Worm (Caenorhabditis elegans) whole organism, young adult: ENCODE measurements around the gene nhr-18.

ENCODE experiments used
- Y67H2A.10 ChIP-seq: fragments of 200-800 bp; sonication (Bioruptor generic); conservative IDR thresholded peaks from 2 replicates; pipeline ENCODE4 v1.3.6; 2022; ENCODE audit warnings: missing genetic modification reagents, missing genetic modification characterization, missing compliant biosample characterization
- aptf-2 ChIP-seq: fragments of 200-800 bp; sonication (Bioruptor generic); conservative IDR thresholded peaks from 2 replicates; pipeline ENCODE4 v1.3.6; 2022; ENCODE audit warnings: missing genetic modification reagents, missing genetic modification characterization, missing compliant biosample characterization
- nhr-120 ChIP-seq: fragments of 200-800 bp; sonication (Bioruptor generic); IDR thresholded peaks from 2 replicates; pipeline ENCODE4 v1.3.6; 2022; ENCODE audit warnings: missing genetic modification characterization, missing compliant biosample characterization
- pha-4 ChIP-seq: fragments of 150-350 bp; sonication (generic microtip); optimal IDR thresholded peaks from 2 replicates; lab custom pipeline; 2014; ENCODE audit warnings: missing biosample characterization, missing genetic modification reagents, missing genetic modification characterization
- snpc-4 ChIP-seq, 5 experiments: fragments of 150-350 bp in 1 of 5; sonication (generic microtip) in 4 of 5; optimal IDR thresholded peaks; 2 replicates each; lab custom pipeline; 2014 to 2018; ENCODE audit warnings: missing genetic modification characterization in 5 of 5, missing biosample characterization in 3 of 5, antibody characterized with exemption in 2 of 5, mild to moderate bottlenecking in 2 of 5, missing compliant biosample characterization in 2 of 5, missing genotype in 2 of 5, moderate library complexity in 2 of 5, missing genetic modification reagents in 1 of 5
- zfh-2 ChIP-seq: fragments of 200-800 bp; sonication (Bioruptor generic); conservative IDR thresholded peaks from 2 replicates; pipeline ENCODE4 v1.3.6; 2022; ENCODE audit warnings: missing genetic modification reagents, missing genetic modification characterization, missing compliant biosample characterization
- zim-3 ChIP-seq: sonication (generic microtip); optimal IDR thresholded peaks from 2 replicates; lab custom pipeline; 2017; ENCODE audit warnings: mild to moderate bottlenecking, missing genetic modification characterization, moderate library complexity, missing compliant biosample characterization

- TF ChIP-seq aptf-2 (GFP tag; lab: Robert Waterston, UW) (no peak), Y67H2A.10 (no peak), zfh-2 (GFP tag; lab: Robert Waterston, UW) (no peak), snpc-4 (GFP tag; optimal IDR thresholded peaks at IDR 0.05; lab: Kevin White, UChicago) (no peak), snpc-4 (tag; optimal IDR thresholded peaks at IDR 0.05; lab: Kevin White, UChicago) (no peak), pha-4 (tag; lab: Kevin White, UChicago) (no peak), nhr-120 (GFP tag; lab: Robert Waterston, UW) (no peak), zim-3 (tag; lab: Kevin White, UChicago) (no peak)
Observed at ce11 chrV:2235848-2236247, 8.8 kb downstream of the nhr-18 start, which contains the start of gene cyp-33C4.
